Worm (Caenorhabditis elegans) whole organism, L2 larva: ENCODE measurements around the gene lis-1.

Experiments used
- C34F6.9 ChIP-seq: fragments of 150-350 bp; optimal IDR thresholded peaks from 2 replicates; lab custom pipeline; 2014; ENCODE audit warnings: missing biosample characterization, missing genetic modification characterization
- F13H6.1 ChIP-seq: sonication (generic microtip); optimal IDR thresholded peaks from 2 replicates; lab custom pipeline; 2016; ENCODE audit warnings: missing genetic modification characterization, missing compliant biosample characterization
- R02D3.7 ChIP-seq: fragments of 150-350 bp; optimal IDR thresholded peaks from 2 replicates; lab custom pipeline; 2014; ENCODE audit warnings: missing biosample characterization, missing genetic modification characterization
- Y55F3AM.14 ChIP-seq: fragments of 200-800 bp; sonication (Bioruptor generic); optimal IDR thresholded peaks from 2 replicates; lab custom pipeline; 2018; ENCODE audit warnings: mild to moderate bottlenecking, missing genetic modification characterization, missing compliant biosample characterization
- ZK546.5 ChIP-seq: sonication (generic microtip); optimal IDR thresholded peaks from 2 replicates; lab custom pipeline; 2017; ENCODE audit warnings: missing biosample characterization, missing genetic modification characterization
- aly-2 ChIP-seq: fragments of 150-350 bp; optimal IDR thresholded peaks from 2 replicates; lab custom pipeline; 2014; ENCODE audit warnings: missing biosample characterization, missing genetic modification characterization
- ama-1 ChIP-seq: fragments of 150-350 bp; optimal IDR thresholded peaks from 2 replicates; lab custom pipeline; 2018; ENCODE audit warnings: inconsistent platforms
- blmp-1 ChIP-seq: sonication (generic microtip); optimal IDR thresholded peaks from 2 replicates; lab custom pipeline; 2017; ENCODE audit warnings: missing genetic modification characterization, mild to moderate bottlenecking, missing compliant biosample characterization, antibody characterized with exemption, moderate library complexity; ENCODE audit not compliant: insufficient read depth
- ceh-16 ChIP-seq: fragments of 150-350 bp; optimal IDR thresholded peaks from 2 replicates; lab custom pipeline; 2014; ENCODE audit warnings: missing biosample characterization, missing genetic modification characterization
- crh-2 ChIP-seq: sonication (generic microtip); optimal IDR thresholded peaks from 2 replicates; lab custom pipeline; 2017; ENCODE audit warnings: missing biosample characterization, missing genetic modification characterization
- dmd-4 ChIP-seq: sonication (generic microtip); optimal IDR thresholded peaks from 2 replicates; lab custom pipeline; 2017; ENCODE audit warnings: missing biosample characterization, missing genetic modification characterization
- egl-27 ChIP-seq: sonication (generic microtip); optimal IDR thresholded peaks from 3 replicates; lab custom pipeline; 2017; ENCODE audit warnings: missing biosample characterization, missing genetic modification reagents, missing genetic modification characterization
- elt-3 ChIP-seq: sonication (generic microtip); optimal IDR thresholded peaks from 2 replicates; lab custom pipeline; 2017; ENCODE audit warnings: missing biosample characterization, missing genetic modification characterization
- fos-1 ChIP-seq: fragments of 150-350 bp; optimal IDR thresholded peaks from 2 replicates; lab custom pipeline; 2014; ENCODE audit warnings: missing biosample characterization, missing genetic modification characterization
- gmeb-1 ChIP-seq: fragments of 150-350 bp; optimal IDR thresholded peaks from 2 replicates; lab custom pipeline; 2014; ENCODE audit warnings: missing biosample characterization, missing genetic modification characterization
- lin-11 ChIP-seq: fragments of 150-350 bp; sonication (generic microtip); optimal IDR thresholded peaks from 2 replicates; lab custom pipeline; 2014; ENCODE audit warnings: missing biosample characterization, missing genetic modification characterization, inconsistent platforms, mixed read lengths
- lin-13 ChIP-seq: fragments of 150-350 bp; optimal IDR thresholded peaks from 2 replicates; lab custom pipeline; 2014; ENCODE audit warnings: missing biosample characterization, missing genetic modification reagents, missing genetic modification characterization
- lin-39 ChIP-seq: fragments of 150-350 bp; optimal IDR thresholded peaks from 2 replicates; lab custom pipeline; 2014; ENCODE audit warnings: missing biosample characterization, missing genetic modification reagents, missing genetic modification characterization
- lsy-2 ChIP-seq, 2 experiments: fragments of 150-350 bp in 1 of 2; sonication (generic microtip) in 1 of 2; optimal IDR thresholded peaks; 2 replicates each; lab custom pipeline; 2014 to 2017; ENCODE audit warnings: missing biosample characterization in 2 of 2, missing genetic modification characterization in 2 of 2
- mab-5 ChIP-seq: fragments of 150-350 bp; optimal IDR thresholded peaks from 2 replicates; lab custom pipeline; 2014; ENCODE audit warnings: missing biosample characterization, missing genetic modification characterization
- mbf-1 ChIP-seq: sonication (generic microtip); optimal IDR thresholded peaks from 2 replicates; lab custom pipeline; 2017; ENCODE audit warnings: missing biosample characterization, missing genetic modification characterization
- mdl-1 ChIP-seq, 2 experiments: fragments of 150-350 bp in 1 of 2; sonication (generic microtip) in 1 of 2; optimal IDR thresholded peaks; 2 replicates each; lab custom pipeline; 2017; ENCODE audit warnings: missing biosample characterization in 2 of 2, missing genetic modification characterization in 2 of 2
- nhr-11 ChIP-seq: fragments of 150-350 bp; optimal IDR thresholded peaks from 2 replicates; lab custom pipeline; 2014; ENCODE audit warnings: missing biosample characterization, missing genetic modification characterization
- nhr-12 ChIP-seq: fragments of 150-350 bp; optimal IDR thresholded peaks from 2 replicates; lab custom pipeline; 2014; ENCODE audit warnings: missing biosample characterization, missing genetic modification characterization
- nhr-129 ChIP-seq: fragments of 150-350 bp; optimal IDR thresholded peaks from 2 replicates; lab custom pipeline; 2014; ENCODE audit warnings: missing biosample characterization, missing genetic modification characterization
- nhr-21 ChIP-seq: fragments of 150-350 bp; optimal IDR thresholded peaks from 2 replicates; lab custom pipeline; 2014; ENCODE audit warnings: missing biosample characterization, missing genetic modification characterization
- nhr-23 ChIP-seq: fragments of 150-350 bp; optimal IDR thresholded peaks from 2 replicates; lab custom pipeline; 2014; ENCODE audit warnings: missing biosample characterization, missing genetic modification reagents, missing genetic modification characterization
- nhr-237 ChIP-seq: fragments of 150-350 bp; optimal IDR thresholded peaks from 2 replicates; lab custom pipeline; 2014; ENCODE audit warnings: missing biosample characterization, missing genetic modification characterization
- nhr-25 ChIP-seq: fragments of 150-350 bp; sonication (generic microtip); optimal IDR thresholded peaks from 3 replicates; lab custom pipeline; 2014; ENCODE audit warnings: missing biosample characterization, missing genetic modification characterization
- peb-1 ChIP-seq: fragments of 150-350 bp; optimal IDR thresholded peaks from 2 replicates; lab custom pipeline; 2014; ENCODE audit warnings: missing biosample characterization, missing genetic modification characterization
- sem-4 ChIP-seq: fragments of 150-350 bp; optimal IDR thresholded peaks from 2 replicates; lab custom pipeline; 2014; ENCODE audit warnings: missing biosample characterization, missing genetic modification reagents, missing genetic modification characterization
- sma-3 ChIP-seq: sonication (generic microtip); optimal IDR thresholded peaks from 2 replicates; lab custom pipeline; 2016; ENCODE audit warnings: missing genetic modification reagents, missing genetic modification characterization, missing compliant biosample characterization
- sma-9 ChIP-seq, 2 experiments: fragments of 150-350 bp in 1 of 2; sonication (generic microtip) in 1 of 2; optimal IDR thresholded peaks; 2 replicates each; lab custom pipeline; 2014 to 2016; ENCODE audit warnings: missing genetic modification characterization in 2 of 2, mild to moderate bottlenecking in 1 of 2, missing biosample characterization in 1 of 2, missing compliant biosample characterization in 1 of 2, missing genetic modification reagents in 1 of 2, moderate library complexity in 1 of 2
- snpc-4 ChIP-seq: fragments of 150-350 bp; optimal IDR thresholded peaks from 2 replicates; lab custom pipeline; 2014; ENCODE audit warnings: missing biosample characterization, missing genetic modification characterization
- unc-39 ChIP-seq: fragments of 150-350 bp; optimal IDR thresholded peaks from 2 replicates; lab custom pipeline; 2014; ENCODE audit warnings: missing biosample characterization, missing genetic modification characterization
- unc-55 ChIP-seq: fragments of 150-350 bp; sonication (generic microtip); optimal IDR thresholded peaks from 3 replicates; lab custom pipeline; 2014; ENCODE audit warnings: missing biosample characterization, missing genetic modification reagents, missing genetic modification characterization
- unc-62 ChIP-seq: fragments of 150-350 bp; optimal IDR thresholded peaks from 2 replicates; lab custom pipeline; 2014; ENCODE audit warnings: missing biosample characterization, missing genetic modification reagents, missing genetic modification characterization
- zag-1 ChIP-seq: fragments of 150-350 bp; optimal IDR thresholded peaks from 2 replicates; lab custom pipeline; 2014; ENCODE audit warnings: missing biosample characterization, missing genetic modification characterization
- ztf-1 ChIP-seq: fragments of 200-800 bp; sonication (Bioruptor generic); conservative IDR thresholded peaks from 2 replicates; pipeline ENCODE4 v1.3.6; 2022; ENCODE audit warnings: missing genetic modification characterization, missing compliant biosample characterization
- ztf-11 ChIP-seq: sonication (generic microtip); optimal IDR thresholded peaks from 2 replicates; lab custom pipeline; 2017; ENCODE audit warnings: missing biosample characterization, missing genetic modification characterization

Gene lis-1

ce11 chrIII:13377249-13377648 lies 739 bp upstream of the lis-1 start:
- TF ChIP-seq nhr-12 (tag; lab: Kevin White, UChicago) (no peak), unc-39 (tag; lab: Kevin White, UChicago) (no peak), fos-1 (peak; percentile 86), lin-11 (peak; percentile 36), gmeb-1 (tag; lab: Kevin White, UChicago) (peak; percentile 24), ama-1 (lab: Kevin White, UChicago) (no peak), egl-27 (no peak), mdl-1 (tag; optimal IDR thresholded peaks at IDR 0.05; lab: Kevin White, UChicago) (peak in 1 of 2 experiments; percentile 19), lsy-2 (tag; optimal IDR thresholded peaks at IDR 0.05; lab: Kevin White, UChicago) (peak; percentile 8 to 67), C34F6.9 (peak; percentile 40), F13H6.1 (tag; lab: Kevin White, UChicago) (peak; percentile 77), ZK546.5 (tag; lab: Kevin White, UChicago) (no peak), aly-2 (tag; lab: Kevin White, UChicago) (no peak), sma-3 (GFP tag; lab: Kevin White, UChicago) (peak; percentile 32), nhr-11 (tag; lab: Kevin White, UChicago) (no peak), crh-2 (tag; lab: Kevin White, UChicago) (peak; percentile 52), zag-1 (peak; percentile 13), unc-55 (GFP tag; lab: Kevin White, UChicago) (peak; percentile 54), ceh-16 (tag; lab: Kevin White, UChicago) (no peak), nhr-23 (tag; lab: Kevin White, UChicago) (no peak), nhr-129 (tag; lab: Kevin White, UChicago) (peak; percentile 24), unc-62 (GFP tag; lab: Kevin White, UChicago) (no peak)

DNA sequence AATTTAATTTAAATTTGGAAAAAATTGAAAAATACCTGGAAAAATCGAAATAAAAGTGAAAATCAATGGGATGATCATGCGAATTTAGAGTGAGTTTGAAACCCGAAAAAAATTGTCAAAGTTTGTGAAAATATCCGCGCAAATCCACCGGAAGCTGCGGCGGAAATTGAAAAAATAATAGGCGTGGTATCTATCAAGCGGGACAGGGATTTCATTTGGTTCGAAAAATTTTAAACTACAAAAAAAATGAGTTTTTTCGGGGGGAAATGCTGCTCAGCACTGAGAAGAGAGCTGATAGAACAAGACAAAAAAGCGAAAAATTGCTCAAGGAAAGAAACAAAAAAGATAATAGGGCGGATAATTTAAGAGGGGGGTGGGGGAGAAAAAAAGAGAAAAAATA lies 5.5 kb downstream of the lis-1 start, which contains the start of gene T03F6.9:
T03F6.9 (minus strand) TSS at position 101 of the 400 bp plus-strand sequence.
- no peak for TF ChIP-seq sma-9 (GFP tag; optimal IDR thresholded peaks at IDR 0.05; lab: Kevin White, UChicago)
- TF ChIP-seq sma-9 (tag; optimal IDR thresholded peaks at IDR 0.05; lab: Kevin White, UChicago) = no peak
- no peak for TF ChIP-seq Y55F3AM.14
- TF ChIP-seq mab-5 (tag; lab: Kevin White, UChicago) = no peak
- no peak for TF ChIP-seq dmd-4 (tag; lab: Kevin White, UChicago)
- TF ChIP-seq nhr-237 = no peak
- TF ChIP-seq snpc-4 (tag; lab: Kevin White, UChicago) = no peak
- TF ChIP-seq ceh-16 (tag; lab: Kevin White, UChicago) = no peak
- no peak for TF ChIP-seq sma-3 (GFP tag; lab: Kevin White, UChicago)

- TF ChIP-seq nhr-129 (tag; lab: Kevin White, UChicago) (peak; percentile 74), C34F6.9 (peak; percentile 86), aly-2 (tag; lab: Kevin White, UChicago) (no peak), sem-4 (tag; lab: Kevin White, UChicago) (no peak), unc-39 (tag; lab: Kevin White, UChicago) (no peak), ztf-1 (no peak), nhr-237 (no peak), mdl-1 (tag; optimal IDR thresholded peaks at IDR 0.05; lab: Kevin White, UChicago) (peak; percentile 5 to 23), mbf-1 (tag; lab: Kevin White, UChicago) (no peak), F13H6.1 (tag; lab: Kevin White, UChicago) (no peak), elt-3 (tag; lab: Kevin White, UChicago) (no peak), unc-55 (GFP tag; lab: Kevin White, UChicago) (peak; percentile 59), mab-5 (tag; lab: Kevin White, UChicago) (no peak), gmeb-1 (tag; lab: Kevin White, UChicago) (no peak), fos-1 (peak; percentile 99), lin-13 (GFP tag; lab: Kevin White, UChicago) (peak; percentile 16), ztf-11 (no peak), ZK546.5 (tag; lab: Kevin White, UChicago) (no peak), lin-39 (tag; lab: Kevin White, UChicago) (no peak), crh-2 (tag; lab: Kevin White, UChicago) (peak; percentile 25), nhr-21 (tag; lab: Kevin White, UChicago) (peak; percentile 32), sma-9 (GFP tag; optimal IDR thresholded peaks at IDR 0.05; lab: Kevin White, UChicago) (peak; percentile 37), sma-9 (tag; optimal IDR thresholded peaks at IDR 0.05; lab: Kevin White, UChicago) (no peak), R02D3.7 (tag; lab: Kevin White, UChicago) (no peak), dmd-4 (tag; lab: Kevin White, UChicago) (no peak), zag-1 (no peak), lsy-2 (tag; optimal IDR thresholded peaks at IDR 0.05; lab: Kevin White, UChicago) (peak in 1 of 2 experiments; percentile 65), blmp-1 (tag; lab: Kevin White, UChicago) (no peak), lin-11 (peak; percentile 21), peb-1 (tag; lab: Kevin White, UChicago) (no peak), nhr-25 (peak; percentile 56)
Observed at ce11 chrIII:13359847-13360246, 16.7 kb downstream of the lis-1 start.
